Fruit fly (Drosophila melanogaster): ENCODE data around the gene CG17919.

DNA sequence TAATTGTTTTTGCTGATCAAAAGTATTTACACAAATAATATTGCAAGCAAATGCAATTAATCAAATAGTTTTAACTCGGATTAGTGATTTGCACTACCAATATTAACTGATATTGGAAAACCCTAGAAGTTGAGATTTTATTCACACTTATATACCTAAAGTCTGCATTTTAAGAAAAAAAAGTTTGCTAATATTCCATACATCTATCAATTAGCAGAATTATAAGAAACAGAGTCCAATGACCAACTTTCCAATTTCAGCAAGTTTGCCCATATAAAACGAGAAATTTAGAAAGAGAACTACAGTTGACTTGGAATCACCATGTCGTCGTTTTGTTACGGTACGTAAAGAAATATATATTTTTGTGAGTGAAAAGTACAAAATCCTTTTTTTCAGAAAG lies 37.2 kb upstream of the CG17919 start, which contains the start of gene CG46026:
- no peak for TF ChIP-seq Abd-B (GFP tag; optimal IDR thresholded peaks at IDR 0.05)
- no peak for TF ChIP-seq CG33213 (GFP tag; optimal IDR thresholded peaks at IDR 0.05)
- TF ChIP-seq ttk (GFP tag; IDR thresholded peaks at IDR 0.05) = no peak
- TF ChIP-seq CG34224 (GFP tag; IDR thresholded peaks at IDR 0.05; ENCODE audit: partially characterized antibody) = no peak
- no peak for TF ChIP-seq Camta (GFP tag; optimal IDR thresholded peaks at IDR 0.05)
- TF ChIP-seq sug (tag; optimal IDR thresholded peaks at IDR 0.05) = no peak
- no peak for TF ChIP-seq shn (GFP tag; optimal IDR thresholded peaks at IDR 0.05)
- TF ChIP-seq Rfx (GFP tag; IDR thresholded peaks at IDR 0.05) = no peak
- no peak for TF ChIP-seq Dip3 (GFP tag; optimal IDR thresholded peaks at IDR 0.05)

Data from whole organism, embryonic.